Fruit fly (Drosophila melanogaster) whole organism, embryonic: ENCODE data around the gene Pex7.

Experiments used
- Asciz ChIP-seq: fragments of 200-800 bp; sonication (Bioruptor generic); optimal IDR thresholded peaks from 2 replicates; lab custom pipeline; 2017; ENCODE audit warnings: missing biosample characterization, mild to moderate bottlenecking, missing genetic modification characterization, missing genetic modification reagents
- CG10274 ChIP-seq: fragments of 200-800 bp; sonication (Bioruptor generic); optimal IDR thresholded peaks from 3 replicates; lab custom pipeline; 2017; ENCODE audit warnings: missing biosample characterization, mild to moderate bottlenecking, missing genetic modification characterization
- CG10366 ChIP-seq: fragments of 200-800 bp; sonication (Bioruptor generic); IDR thresholded peaks from 2 replicates; pipeline ENCODE4 v1.3.6; 2022; ENCODE audit warnings: missing biosample characterization, missing genetic modification characterization
- CG10959 ChIP-seq: fragments of 200-800 bp; sonication (Bioruptor generic); IDR thresholded peaks from 2 replicates; pipeline ENCODE4 v1.3.6; 2022; ENCODE audit warnings: missing biosample characterization, missing genetic modification characterization
- CG11504 ChIP-seq: fragments of 200-800 bp; sonication (Bioruptor generic); optimal IDR thresholded peaks from 3 replicates; lab custom pipeline; 2019; ENCODE audit warnings: missing biosample characterization, mild to moderate bottlenecking, missing genetic modification characterization, moderate library complexity
- CG11695 ChIP-seq: fragments of 200-800 bp; sonication (Bioruptor generic); IDR thresholded peaks from 3 replicates; pipeline ENCODE4 v1.3.6; 2022; ENCODE audit warnings: missing biosample characterization, missing genetic modification characterization
- CG11723 ChIP-seq: fragments of 200-800 bp; sonication (Bioruptor generic); optimal IDR thresholded peaks from 2 replicates; lab custom pipeline; 2017; ENCODE audit warnings: missing biosample characterization, mild to moderate bottlenecking, missing genetic modification characterization
- CG12769 ChIP-seq: fragments of 200-800 bp; sonication (Bioruptor generic); optimal IDR thresholded peaks from 2 replicates; lab custom pipeline; 2019; ENCODE audit warnings: missing biosample characterization, mild to moderate bottlenecking, missing genetic modification characterization, moderate library complexity
- CG13296 ChIP-seq: fragments of 200-800 bp; sonication (Bioruptor generic); optimal IDR thresholded peaks from 3 replicates; lab custom pipeline; 2018; ENCODE audit warnings: missing biosample characterization, mild to moderate bottlenecking, missing genetic modification characterization
- CG17361 ChIP-seq: fragments of 200-800 bp; sonication (Bioruptor generic); IDR thresholded peaks from 3 replicates; pipeline ENCODE4 v1.3.6; 2022; ENCODE audit warnings: missing biosample characterization, missing genetic modification characterization
- CG17912 ChIP-seq: fragments of 200-800 bp; sonication (Bioruptor generic); optimal IDR thresholded peaks from 2 replicates; lab custom pipeline; 2018; ENCODE audit warnings: missing biosample characterization, mild to moderate bottlenecking, missing genetic modification characterization
- CG30431 ChIP-seq: fragments of 200-800 bp; sonication (Bioruptor generic); optimal IDR thresholded peaks from 2 replicates; lab custom pipeline; 2017; ENCODE audit warnings: missing biosample characterization, missing genetic modification characterization
- CG3281 ChIP-seq: fragments of 200-800 bp; sonication (Bioruptor generic); optimal IDR thresholded peaks from 3 replicates; lab custom pipeline; 2017; ENCODE audit warnings: missing biosample characterization, mild to moderate bottlenecking, missing genetic modification characterization
- CG43689 ChIP-seq: fragments of 200-800 bp; sonication (Bioruptor generic); IDR thresholded peaks from 2 replicates; pipeline ENCODE4 v1.3.6; 2022; ENCODE audit warnings: missing biosample characterization, missing genetic modification characterization
- CG5953 ChIP-seq: fragments of 200-800 bp; sonication (Bioruptor generic); IDR thresholded peaks from 2 replicates; pipeline ENCODE4 v1.3.6; 2022; ENCODE audit warnings: missing biosample characterization, missing genetic modification characterization
- CG7556 ChIP-seq: fragments of 200-800 bp; sonication (Bioruptor generic); optimal IDR thresholded peaks from 2 replicates; lab custom pipeline; 2017; ENCODE audit warnings: missing biosample characterization, mild to moderate bottlenecking, missing genetic modification characterization
- CG8290 ChIP-seq, 3 experiments: fragments of 200-800 bp; sonication (Bioruptor generic); optimal IDR thresholded peaks; 2 replicates each; lab custom pipeline; 2016 to 2019; ENCODE audit warnings: missing biosample characterization in 3 of 3, missing genetic modification characterization in 3 of 3, mild to moderate bottlenecking in 2 of 3, moderate library complexity in 1 of 3
- CG8478 ChIP-seq: fragments of >200 bp; optimal IDR thresholded peaks from 2 replicates; lab custom pipeline; 2018
- CG9437 ChIP-seq: fragments of 200-800 bp; sonication (Bioruptor generic); optimal IDR thresholded peaks from 2 replicates; lab custom pipeline; 2018; ENCODE audit warnings: missing biosample characterization, mild to moderate bottlenecking, missing genetic modification characterization
- Dbx ChIP-seq: fragments of 200-800 bp; sonication (Bioruptor generic); IDR thresholded peaks from 3 replicates; pipeline ENCODE4 v1.3.6; 2022; ENCODE audit warnings: missing biosample characterization, missing genetic modification characterization
- Dek ChIP-seq: fragments of 200-800 bp; sonication (Bioruptor generic); optimal IDR thresholded peaks from 3 replicates; lab custom pipeline; 2019; ENCODE audit warnings: missing biosample characterization, mild to moderate bottlenecking, missing genetic modification characterization, moderate library complexity
- Dll ChIP-seq: fragments of 200-800 bp; sonication (Bioruptor generic); IDR thresholded peaks from 4 replicates; pipeline ENCODE4 v1.3.6; 2022; ENCODE audit warnings: missing biosample characterization, missing genetic modification characterization; ENCODE audit not compliant: partially characterized antibody
- HLH3B ChIP-seq: fragments of 200-800 bp; sonication (Bioruptor generic); IDR thresholded peaks from 2 replicates; pipeline ENCODE4 v1.3.6; 2022; ENCODE audit warnings: missing biosample characterization, missing genetic modification characterization
- Lpt ChIP-seq: fragments of >200 bp; optimal IDR thresholded peaks from 2 replicates; lab custom pipeline; 2018; ENCODE audit warnings: missing biosample characterization, missing genetic modification characterization
- Med ChIP-seq: fragments of 200-800 bp; sonication (Bioruptor generic); peaks from one replicate; lab custom pipeline; 2016; ENCODE audit warnings: missing biosample characterization, missing genetic modification characterization, mild to moderate bottlenecking, inconsistent platforms, moderate library complexity
- NC2α ChIP-seq: fragments of 200-800 bp; sonication (Bioruptor generic); optimal IDR thresholded peaks from 2 replicates; lab custom pipeline; 2016; ENCODE audit warnings: missing biosample characterization, missing genetic modification characterization
- NC2β ChIP-seq: fragments of 200-800 bp; sonication (Bioruptor generic); optimal IDR thresholded peaks from 2 replicates; lab custom pipeline; 2016; ENCODE audit warnings: missing biosample characterization, missing genetic modification characterization
- NFAT ChIP-seq: fragments of 200-800 bp; sonication (Bioruptor generic); IDR thresholded peaks from 2 replicates; pipeline ENCODE4 v1.3.6; 2022; ENCODE audit warnings: missing biosample characterization, missing genetic modification characterization
- Pdp1 ChIP-seq, 2 experiments: fragments of 200-800 bp; sonication (Bioruptor generic); optimal IDR thresholded peaks; 3 replicates each; lab custom pipeline; 2016; ENCODE audit warnings: missing biosample characterization in 2 of 2, missing genetic modification characterization in 2 of 2, mild to moderate bottlenecking in 1 of 2, moderate library complexity in 1 of 2
- Poxn ChIP-seq: fragments of 200-800 bp; sonication (Bioruptor generic); IDR thresholded peaks from 2 replicates; pipeline ENCODE4 v1.3.6; 2022; ENCODE audit warnings: missing biosample characterization, missing genetic modification characterization
- ab ChIP-seq: fragments of 200-800 bp; sonication (Bioruptor generic); optimal IDR thresholded peaks from 2 replicates; lab custom pipeline; 2016; ENCODE audit warnings: missing biosample characterization, missing genetic modification characterization
- bcd ChIP-seq: fragments of 200-800 bp; sonication (Bioruptor generic); optimal IDR thresholded peaks from 2 replicates; lab custom pipeline; 2017; ENCODE audit warnings: missing biosample characterization, mild to moderate bottlenecking, missing genetic modification characterization
- bowl ChIP-seq: fragments of 200-800 bp; sonication (Bioruptor generic); IDR thresholded peaks from 2 replicates; pipeline ENCODE4 v1.3.6; 2022; ENCODE audit warnings: missing biosample characterization, missing genetic modification characterization
- cas ChIP-seq: fragments of 200-800 bp; sonication (Bioruptor generic); IDR thresholded peaks from 2 replicates; pipeline ENCODE4 v1.3.6; 2022; ENCODE audit warnings: missing biosample characterization, missing genetic modification characterization
- crp ChIP-seq, 2 experiments: fragments of 200-800 bp; sonication (Bioruptor generic); optimal IDR thresholded peaks; 2 replicates in 1 of 2; 3 replicates in 1 of 2; lab custom pipeline; 2017; ENCODE audit warnings: missing biosample characterization in 2 of 2, missing genetic modification characterization in 2 of 2, mild to moderate bottlenecking in 1 of 2, moderate library complexity in 1 of 2
- dmrt99B ChIP-seq: fragments of 200-800 bp; sonication (Bioruptor generic); optimal IDR thresholded peaks from 2 replicates; lab custom pipeline; 2018; ENCODE audit warnings: missing biosample characterization, mild to moderate bottlenecking, missing genetic modification characterization, moderate library complexity
- gce ChIP-seq: fragments of 200-800 bp; sonication (Bioruptor generic); IDR thresholded peaks from 3 replicates; pipeline ENCODE4 v1.3.6; 2022; ENCODE audit warnings: missing biosample characterization, missing genetic modification characterization
- gsb ChIP-seq: fragments of 200-800 bp; sonication (Bioruptor generic); IDR thresholded peaks from 2 replicates; pipeline ENCODE4 v1.3.6; 2022; ENCODE audit warnings: missing biosample characterization, missing genetic modification characterization
- h ChIP-seq: fragments of >200 bp; optimal IDR thresholded peaks from 2 replicates; lab custom pipeline; 2017
- hkb ChIP-seq, 2 experiments: fragments of 200-800 bp in 1 of 2; fragments of >200 bp in 1 of 2; sonication (Bioruptor generic) in 1 of 2; IDR thresholded peaks in 1 of 2; optimal IDR thresholded peaks in 1 of 2; 2 replicates each; pipeline versions ENCODE4 v1.3.6 to Lab custom; 2017 to 2022; ENCODE audit warnings: missing biosample characterization in 1 of 2, missing genetic modification characterization in 1 of 2
- pb ChIP-seq: fragments of 200-800 bp; sonication (Bioruptor generic); optimal IDR thresholded peaks from 3 replicates; lab custom pipeline; 2016; ENCODE audit warnings: missing biosample characterization, missing genetic modification characterization
- pita ChIP-seq: fragments of 200-800 bp; sonication (Bioruptor generic); optimal IDR thresholded peaks from 2 replicates; lab custom pipeline; 2017; ENCODE audit warnings: missing biosample characterization, mild to moderate bottlenecking, missing genetic modification characterization
- sens ChIP-seq: fragments of 200-800 bp; sonication (Bioruptor generic); peaks from one replicate; lab custom pipeline; 2016; ENCODE audit warnings: missing biosample characterization, missing genetic modification characterization
- seq ChIP-seq: fragments of 200-800 bp; sonication (Bioruptor generic); IDR thresholded peaks from 2 replicates; pipeline ENCODE4 v1.3.6; 2022; ENCODE audit warnings: missing biosample characterization, missing genetic modification characterization
- slou ChIP-seq: fragments of 200-800 bp; sonication (Bioruptor generic); optimal IDR thresholded peaks from 3 replicates; lab custom pipeline; 2016; ENCODE audit warnings: missing biosample characterization, missing genetic modification characterization
- sob ChIP-seq: fragments of 200-800 bp; sonication (Bioruptor generic); IDR thresholded peaks from 2 replicates; pipeline ENCODE4 v1.3.6; 2022; ENCODE audit warnings: missing biosample characterization, missing genetic modification characterization
- tap ChIP-seq: fragments of 200-800 bp; optimal IDR thresholded peaks from 3 replicates; lab custom pipeline; 2019; ENCODE audit warnings: missing biosample characterization, mild to moderate bottlenecking, missing genetic modification characterization, moderate library complexity
- ttk ChIP-seq: fragments of 200-800 bp; sonication (Bioruptor generic); IDR thresholded peaks from 2 replicates; pipeline ENCODE4 v2.1.2; 2022; ENCODE audit warnings: missing biosample characterization, missing genetic modification characterization

Gene Pex7

DNA sequence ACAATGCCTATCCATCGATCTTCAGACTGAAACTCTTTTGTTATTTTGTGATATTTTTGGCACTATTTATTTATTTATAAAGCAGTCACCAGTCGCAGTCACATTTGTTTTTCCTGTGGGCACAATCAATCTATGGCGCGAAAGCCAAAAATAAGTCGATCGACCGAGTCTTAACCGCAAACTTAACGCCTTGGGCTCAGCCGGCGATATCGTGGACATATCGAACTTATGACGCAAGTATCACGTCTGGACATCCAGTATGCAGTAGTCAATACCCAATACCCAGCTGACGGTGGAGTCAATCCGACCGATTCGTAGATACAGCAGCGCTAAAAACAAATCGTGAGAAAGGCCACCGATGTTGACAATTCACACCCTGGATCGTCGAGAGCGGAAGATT is 43.7 kb downstream of the Pex7 start:
- TF ChIP-seq NFAT (0 out of 2 replicates have a peak, but pooled peaks have one; percentile 16), CG12769 (tag; lab: Kevin White, UChicago) (peak; percentile 9), NC2β (no peak), Med (GFP tag; lab: Kevin White, UChicago) (peak; percentile 79), sob (GFP tag; lab: Robert Waterston, UW) (0 out of 2 replicates have a peak, but pooled peaks have one; percentile 15), pb (no peak), gsb (GFP tag; lab: Robert Waterston, UW) (peak; percentile 4; the same call in 1 of the 2 replicates), Pdp1 (GFP tag; optimal IDR thresholded peaks at IDR 0.05; lab: Kevin White, UChicago) (peak in 1 of 2 experiments; percentile 55), Asciz (GFP tag; lab: Kevin White, UChicago) (no peak), Poxn (GFP tag; lab: Robert Waterston, UW) (no peak), CG13296 (GFP tag; lab: Kevin White, UChicago) (peak; percentile 32), CG30431 (GFP tag; lab: Kevin White, UChicago) (no peak), CG8290 (GFP tag; optimal IDR thresholded peaks at IDR 0.05; lab: Kevin White, UChicago) (no peak), CG8290 (tag; optimal IDR thresholded peaks at IDR 0.05; lab: Kevin White, UChicago) (peak in 1 of 2 experiments; percentile 23), Dbx (0 out of 3 replicates have a peak, but pooled peaks have one; percentile 22), Dll (GFP tag; lab: Robert Waterston, UW) (no peak), Dek (tag; lab: Kevin White, UChicago) (no peak)
- TF ChIP-seq, all 482 proteins: peak for 9

DNA sequence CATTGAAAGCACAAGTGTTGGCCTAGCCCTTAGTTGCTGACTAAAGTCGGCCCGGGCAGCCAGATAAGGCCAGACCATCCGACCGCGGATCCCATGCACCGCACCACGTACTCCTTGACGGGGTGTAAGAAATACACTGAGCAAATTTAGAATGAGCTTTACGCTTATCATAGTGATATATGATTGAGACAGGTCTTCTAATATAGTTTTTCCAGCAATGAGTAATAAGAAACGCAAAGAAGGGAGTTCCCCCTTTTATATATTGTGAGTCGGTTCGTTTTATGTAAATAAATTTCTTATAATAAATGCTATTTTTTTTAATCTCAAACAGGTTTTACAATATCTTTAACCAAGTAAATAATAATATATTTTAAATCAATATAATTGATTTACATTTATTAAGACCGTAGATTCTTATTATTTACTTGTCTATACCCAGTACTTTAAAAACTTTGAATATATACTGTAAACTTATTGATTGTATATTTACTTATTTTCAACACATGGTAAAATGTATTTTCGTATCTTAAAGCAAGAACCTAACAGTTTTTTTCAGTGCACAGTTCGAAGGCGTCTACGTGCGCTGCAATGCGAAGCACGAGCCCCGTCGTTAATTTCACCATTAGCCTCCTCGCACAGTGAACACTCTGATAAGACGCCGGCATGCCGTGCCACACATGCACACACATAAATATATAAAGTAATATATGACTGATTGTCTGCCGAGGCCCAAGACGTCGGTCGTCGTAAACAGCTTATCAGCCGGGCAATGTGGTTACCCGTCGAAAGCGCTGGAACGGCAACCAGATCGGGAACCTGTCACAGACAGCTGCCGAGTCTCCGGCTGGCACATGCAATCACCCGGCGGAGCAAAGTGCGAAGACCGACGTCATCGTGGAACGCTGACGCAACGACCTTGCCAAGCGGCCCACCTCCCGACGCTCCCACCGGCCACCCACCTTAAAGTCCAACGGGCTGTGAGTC is 45.2 kb downstream of the Pex7 start:
- TF ChIP-seq CG11504 (tag; lab: Kevin White, UChicago) (peak; percentile 78), pb (no peak), CG5953 (no peak), Lpt (GFP tag; lab: Kevin White, UChicago) (no peak), gce (GFP tag; lab: Robert Waterston, UW) (0 out of 3 replicates have a peak, but pooled peaks have one; percentile 5), bowl (GFP tag; lab: Robert Waterston, UW) (no peak), seq (GFP tag; lab: Robert Waterston, UW) (no peak), pita (no peak), CG17912 (GFP tag; lab: Kevin White, UChicago) (no peak), hkb (optimal IDR thresholded peaks at IDR 0.05; lab: Kevin White, UChicago) (no peak), hkb (GFP tag; IDR thresholded peaks at IDR 0.05; lab: Robert Waterston, UW) (no peak), cas (GFP tag; lab: Robert Waterston, UW) (no peak), CG43689 (GFP tag; lab: Robert Waterston, UW) (no peak), bcd (peak; percentile 58), CG10366 (GFP tag; lab: Robert Waterston, UW) (0 out of 2 replicates have a peak, but pooled peaks have one; percentile 25), CG9437 (peak; percentile 76), ab (no peak), CG11695 (GFP tag; lab: Robert Waterston, UW) (no peak), slou (GFP tag; lab: Kevin White, UChicago) (peak; percentile 7), CG17361 (GFP tag; lab: Robert Waterston, UW) (peak; percentile 93), ttk (GFP tag; lab: Robert Waterston, UW) (peak; percentile 10; the same call in 1 of the 2 replicates), tap (tag; lab: Kevin White, UChicago) (no peak), CG10959 (no peak), CG11723 (GFP tag; lab: Kevin White, UChicago) (peak; percentile 26), h (no peak), dmrt99B (tag; lab: Kevin White, UChicago) (peak; percentile 67), crp (GFP tag; optimal IDR thresholded peaks at IDR 0.05; lab: Kevin White, UChicago) (no peak), HLH3B (GFP tag; lab: Robert Waterston, UW) (peak; percentile 8; the same call in 1 of the 2 replicates), sens (GFP tag; lab: Kevin White, UChicago) (peak; percentile 69), CG3281 (GFP tag; lab: Kevin White, UChicago) (peak; percentile 56), CG10274 (GFP tag; lab: Kevin White, UChicago) (no peak), NC2α (no peak), CG8478 (no peak), CG7556 (GFP tag; lab: Kevin White, UChicago) (peak; percentile 85)
